Worm (Caenorhabditis elegans) whole organism, L2 larva: ENCODE results near the gene polk-1.

ENCODE experiments used
- C34F6.9 ChIP-seq: fragments of 150-350 bp; optimal IDR thresholded peaks from 2 replicates; lab custom pipeline; 2014; ENCODE audit warnings: missing biosample characterization, missing genetic modification characterization
- F13H6.1 ChIP-seq: sonication (generic microtip); optimal IDR thresholded peaks from 2 replicates; lab custom pipeline; 2016; ENCODE audit warnings: missing genetic modification characterization, missing compliant biosample characterization
- R02D3.7 ChIP-seq: fragments of 150-350 bp; optimal IDR thresholded peaks from 2 replicates; lab custom pipeline; 2014; ENCODE audit warnings: missing biosample characterization, missing genetic modification characterization
- alr-1 ChIP-seq: fragments of 150-350 bp; optimal IDR thresholded peaks from 2 replicates; lab custom pipeline; 2014; ENCODE audit warnings: missing biosample characterization, missing genetic modification characterization
- ama-1 ChIP-seq: fragments of 150-350 bp; optimal IDR thresholded peaks from 2 replicates; lab custom pipeline; 2018; ENCODE audit warnings: inconsistent platforms
- ceh-82 ChIP-seq: fragments of 150-350 bp; optimal IDR thresholded peaks from 2 replicates; lab custom pipeline; 2014; ENCODE audit warnings: missing biosample characterization, missing genetic modification characterization
- crh-2 ChIP-seq: sonication (generic microtip); optimal IDR thresholded peaks from 2 replicates; lab custom pipeline; 2017; ENCODE audit warnings: missing biosample characterization, missing genetic modification characterization
- dmd-4 ChIP-seq: sonication (generic microtip); optimal IDR thresholded peaks from 2 replicates; lab custom pipeline; 2017; ENCODE audit warnings: missing biosample characterization, missing genetic modification characterization
- elt-1 ChIP-seq: fragments of 150-350 bp; optimal IDR thresholded peaks from 2 replicates; lab custom pipeline; 2014; ENCODE audit warnings: missing biosample characterization, missing genetic modification characterization
- elt-3 ChIP-seq: sonication (generic microtip); optimal IDR thresholded peaks from 2 replicates; lab custom pipeline; 2017; ENCODE audit warnings: missing biosample characterization, missing genetic modification characterization
- fos-1 ChIP-seq: fragments of 150-350 bp; optimal IDR thresholded peaks from 2 replicates; lab custom pipeline; 2014; ENCODE audit warnings: missing biosample characterization, missing genetic modification characterization
- gmeb-1 ChIP-seq: fragments of 150-350 bp; optimal IDR thresholded peaks from 2 replicates; lab custom pipeline; 2014; ENCODE audit warnings: missing biosample characterization, missing genetic modification characterization
- lin-11 ChIP-seq: fragments of 150-350 bp; sonication (generic microtip); optimal IDR thresholded peaks from 2 replicates; lab custom pipeline; 2014; ENCODE audit warnings: missing biosample characterization, missing genetic modification characterization, inconsistent platforms, mixed read lengths
- lin-13 ChIP-seq: fragments of 150-350 bp; optimal IDR thresholded peaks from 2 replicates; lab custom pipeline; 2014; ENCODE audit warnings: missing biosample characterization, missing genetic modification reagents, missing genetic modification characterization
- lin-39 ChIP-seq: fragments of 150-350 bp; optimal IDR thresholded peaks from 2 replicates; lab custom pipeline; 2014; ENCODE audit warnings: missing biosample characterization, missing genetic modification reagents, missing genetic modification characterization
- lsy-2 ChIP-seq, 2 experiments: fragments of 150-350 bp in 1 of 2; sonication (generic microtip) in 1 of 2; optimal IDR thresholded peaks; 2 replicates each; lab custom pipeline; 2014 to 2017; ENCODE audit warnings: missing biosample characterization in 2 of 2, missing genetic modification characterization in 2 of 2
- mab-5 ChIP-seq: fragments of 150-350 bp; optimal IDR thresholded peaks from 2 replicates; lab custom pipeline; 2014; ENCODE audit warnings: missing biosample characterization, missing genetic modification characterization
- mbf-1 ChIP-seq: sonication (generic microtip); optimal IDR thresholded peaks from 2 replicates; lab custom pipeline; 2017; ENCODE audit warnings: missing biosample characterization, missing genetic modification characterization
- nhr-10 ChIP-seq: sonication (generic microtip); optimal IDR thresholded peaks from 2 replicates; lab custom pipeline; 2017; ENCODE audit warnings: missing biosample characterization, missing genetic modification characterization
- nhr-12 ChIP-seq: fragments of 150-350 bp; optimal IDR thresholded peaks from 2 replicates; lab custom pipeline; 2014; ENCODE audit warnings: missing biosample characterization, missing genetic modification characterization
- nhr-129 ChIP-seq: fragments of 150-350 bp; optimal IDR thresholded peaks from 2 replicates; lab custom pipeline; 2014; ENCODE audit warnings: missing biosample characterization, missing genetic modification characterization
- nhr-23 ChIP-seq: fragments of 150-350 bp; optimal IDR thresholded peaks from 2 replicates; lab custom pipeline; 2014; ENCODE audit warnings: missing biosample characterization, missing genetic modification reagents, missing genetic modification characterization
- nhr-25 ChIP-seq: fragments of 150-350 bp; sonication (generic microtip); optimal IDR thresholded peaks from 3 replicates; lab custom pipeline; 2014; ENCODE audit warnings: missing biosample characterization, missing genetic modification characterization
- peb-1 ChIP-seq: fragments of 150-350 bp; optimal IDR thresholded peaks from 2 replicates; lab custom pipeline; 2014; ENCODE audit warnings: missing biosample characterization, missing genetic modification characterization
- skn-1 ChIP-seq: sonication (generic microtip); optimal IDR thresholded peaks from 2 replicates; lab custom pipeline; 2017; ENCODE audit warnings: missing biosample characterization, missing genetic modification characterization
- sma-9 ChIP-seq, 2 experiments: fragments of 150-350 bp in 1 of 2; sonication (generic microtip) in 1 of 2; optimal IDR thresholded peaks; 2 replicates each; lab custom pipeline; 2014 to 2016; ENCODE audit warnings: missing genetic modification characterization in 2 of 2, mild to moderate bottlenecking in 1 of 2, missing biosample characterization in 1 of 2, missing compliant biosample characterization in 1 of 2, missing genetic modification reagents in 1 of 2, moderate library complexity in 1 of 2
- unc-39 ChIP-seq: fragments of 150-350 bp; optimal IDR thresholded peaks from 2 replicates; lab custom pipeline; 2014; ENCODE audit warnings: missing biosample characterization, missing genetic modification characterization
- unc-55 ChIP-seq: fragments of 150-350 bp; sonication (generic microtip); optimal IDR thresholded peaks from 3 replicates; lab custom pipeline; 2014; ENCODE audit warnings: missing biosample characterization, missing genetic modification reagents, missing genetic modification characterization
- unc-62 ChIP-seq: fragments of 150-350 bp; optimal IDR thresholded peaks from 2 replicates; lab custom pipeline; 2014; ENCODE audit warnings: missing biosample characterization, missing genetic modification reagents, missing genetic modification characterization

Gene polk-1

ce11 chrIII:8628405-8628982 is at the start of gene polk-1, which contains the start of gene gpr-1:
Gene polk-1 (minus strand): TSS chrIII:8628590.
Gene gpr-1 (plus strand): TSS chrIII:8628932.
- TF ChIP-seq R02D3.7 (tag; lab: Kevin White, UChicago) (no peak), gmeb-1 (tag; lab: Kevin White, UChicago) (peak; percentile 67), ceh-82 (tag; lab: Kevin White, UChicago) (no peak), crh-2 (no peak), alr-1 (no peak), fos-1 (tag; lab: Kevin White, UChicago) (no peak), lin-11 (tag; lab: Kevin White, UChicago) (no peak), mbf-1 (tag; lab: Kevin White, UChicago) (no peak), unc-55 (GFP tag; lab: Kevin White, UChicago) (no peak), mab-5 (tag; lab: Kevin White, UChicago) (no peak), nhr-129 (tag; lab: Kevin White, UChicago) (peak; percentile 26), peb-1 (tag; lab: Kevin White, UChicago) (no peak), F13H6.1 (tag; lab: Kevin White, UChicago) (no peak), lsy-2 (tag; optimal IDR thresholded peaks at IDR 0.05; lab: Kevin White, UChicago) (peak in 1 of 2 experiments; percentile 50), elt-1 (tag; lab: Kevin White, UChicago) (no peak), C34F6.9 (tag; lab: Kevin White, UChicago) (peak; percentile 27), sma-9 (GFP tag; optimal IDR thresholded peaks at IDR 0.05; lab: Kevin White, UChicago) (no peak), sma-9 (tag; optimal IDR thresholded peaks at IDR 0.05; lab: Kevin White, UChicago) (no peak), unc-62 (GFP tag; lab: Kevin White, UChicago) (no peak), lin-13 (peak; percentile 72)
- TF ChIP-seq, all 48 proteins: peak for 5

ce11 chrIII:8674980-8675485 is 46.6 kb upstream of the polk-1 start, which contains the start of gene pgl-2:
Gene pgl-2 (minus strand): TSS chrIII:8675435.
- no peak for TF ChIP-seq nhr-10 (tag; lab: Kevin White, UChicago)
- peak in 1 of 2 experiments; percentile 2 for TF ChIP-seq lsy-2 (tag; optimal IDR thresholded peaks at IDR 0.05; lab: Kevin White, UChicago)

ce11 chrIII:8668717-8669116 is 40.3 kb upstream of the polk-1 start:
- TF ChIP-seq dmd-4 (tag; lab: Kevin White, UChicago): no peak

- no peak for TF ChIP-seq lin-11 (tag; lab: Kevin White, UChicago)
- TF ChIP-seq gmeb-1 (tag; lab: Kevin White, UChicago): no peak
- no peak for TF ChIP-seq lin-39 (tag; lab: Kevin White, UChicago)
- TF ChIP-seq unc-39: no peak
- TF ChIP-seq ama-1: no peak
- TF ChIP-seq crh-2: no peak
- no peak for TF ChIP-seq elt-3 (tag; lab: Kevin White, UChicago)
- no peak for TF ChIP-seq mbf-1 (tag; lab: Kevin White, UChicago)
- TF ChIP-seq nhr-12 (tag; lab: Kevin White, UChicago): no peak
These were observed 39.0 kb upstream of the polk-1 start, which contains the start of gene dpy-19 for ce11 chrIII:8667382-8667781. Gene dpy-19 (minus strand): TSS chrIII:8667482.

- TF ChIP-seq ama-1 (no peak), C34F6.9 (tag; lab: Kevin White, UChicago) (peak; percentile 26), lsy-2 (tag; optimal IDR thresholded peaks at IDR 0.05; lab: Kevin White, UChicago) (peak in 1 of 2 experiments; percentile 60), unc-55 (GFP tag; lab: Kevin White, UChicago) (no peak), F13H6.1 (tag; lab: Kevin White, UChicago) (no peak), dmd-4 (tag; lab: Kevin White, UChicago) (no peak), nhr-23 (tag; lab: Kevin White, UChicago) (no peak), nhr-10 (tag; lab: Kevin White, UChicago) (no peak), ceh-82 (tag; lab: Kevin White, UChicago) (no peak), skn-1 (tag; lab: Kevin White, UChicago) (no peak), lin-13 (no peak)
These were observed 36.6 kb upstream of the polk-1 start, which contains the start of gene F22B7.1 for ce11 chrIII:8664897-8665388. Gene F22B7.1 (plus strand): TSS chrIII:8665338.

- TF ChIP-seq unc-62 (GFP tag; lab: Kevin White, UChicago) (no peak), nhr-25 (tag; lab: Kevin White, UChicago) (peak; percentile 28)
These were observed 34.8 kb upstream of the polk-1 start for ce11 chrIII:8663143-8663542.
